Worm (Caenorhabditis elegans) whole organism, young adult: ENCODE data around the gene Y46G5A.7.
"Not testable (repeated sequence)": the region's sequence is repeated elsewhere in the genome, so short reads cannot be mapped to it uniquely, and the experiment has no call there.

Source experiments
- B0019.2 ChIP-seq: fragments of 200-800 bp; sonication (Bioruptor generic); conservative IDR thresholded peaks from 2 replicates; pipeline ENCODE4 v1.3.6; 2022; ENCODE audit warnings: missing genetic modification reagents, missing genetic modification characterization, missing compliant biosample characterization
- B0336.3 ChIP-seq: fragments of 200-800 bp; sonication (Bioruptor generic); IDR thresholded peaks from 2 replicates; pipeline ENCODE4 v1.3.6; 2022; ENCODE audit warnings: missing genetic modification characterization, missing compliant biosample characterization
- C06A6.2 ChIP-seq: fragments of 200-800 bp; sonication (Bioruptor generic); conservative IDR thresholded peaks from 2 replicates; pipeline ENCODE4 v1.3.6; 2022; ENCODE audit warnings: missing genetic modification characterization, missing compliant biosample characterization
- C17E4.6 ChIP-seq: fragments of 200-800 bp; sonication (Bioruptor generic); IDR thresholded peaks from 2 replicates; pipeline ENCODE4 v1.3.6; 2022; ENCODE audit warnings: missing genetic modification reagents, missing genetic modification characterization, missing compliant biosample characterization
- F49E8.2 ChIP-seq: sonication (generic microtip); optimal IDR thresholded peaks from 3 replicates; lab custom pipeline; 2017; ENCODE audit warnings: missing genetic modification characterization, mild to moderate bottlenecking, missing compliant biosample characterization, antibody characterized with exemption, moderate library complexity; ENCODE audit not compliant: insufficient read depth
- K12H6.12 ChIP-seq: fragments of 200-800 bp; sonication (Bioruptor generic); optimal IDR thresholded peaks from 2 replicates; lab custom pipeline; 2018; ENCODE audit warnings: mild to moderate bottlenecking, missing genetic modification characterization, missing compliant biosample characterization
- Y95B8A.8 ChIP-seq: fragments of 200-800 bp; sonication (Bioruptor generic); IDR thresholded peaks from 2 replicates; pipeline ENCODE4 v1.3.6; 2022; ENCODE audit warnings: missing genetic modification reagents, missing genetic modification characterization, missing compliant biosample characterization
- aptf-3 ChIP-seq: fragments of 200-800 bp; sonication (Bioruptor generic); IDR thresholded peaks from 2 replicates; pipeline ENCODE4 v1.3.6; 2022; ENCODE audit warnings: missing genetic modification characterization, missing compliant biosample characterization
- attf-5 ChIP-seq: fragments of 200-800 bp; sonication (Bioruptor generic); optimal IDR thresholded peaks from 2 replicates; lab custom pipeline; 2018; ENCODE audit warnings: mild to moderate bottlenecking, missing genetic modification characterization, missing compliant biosample characterization
- attf-6 ChIP-seq: fragments of 200-800 bp; sonication (Bioruptor generic); IDR thresholded peaks from 2 replicates; pipeline ENCODE4 v1.3.6; 2022; ENCODE audit warnings: missing genetic modification reagents, missing genetic modification characterization, missing compliant biosample characterization
- bed-1 ChIP-seq: fragments of 200-800 bp; sonication (Bioruptor generic); IDR thresholded peaks from 2 replicates; pipeline ENCODE4 v1.3.6; 2022; ENCODE audit warnings: missing genetic modification reagents, missing genetic modification characterization, missing compliant biosample characterization
- cebp-1 ChIP-seq, 2 experiments: fragments of 200-800 bp in 1 of 2; sonication (Bioruptor generic) in 1 of 2; sonication (generic microtip) in 1 of 2; IDR thresholded peaks in 1 of 2; optimal IDR thresholded peaks in 1 of 2; 2 replicates each; pipeline versions ENCODE4 v1.3.6 to Lab custom; 2017 to 2022; ENCODE audit warnings: missing compliant biosample characterization in 2 of 2, missing genetic modification characterization in 2 of 2, mild to moderate bottlenecking in 1 of 2, missing genetic modification reagents in 1 of 2, moderate library complexity in 1 of 2
- ceh-100 ChIP-seq: fragments of 200-800 bp; sonication (Bioruptor generic); IDR thresholded peaks from 2 replicates; pipeline ENCODE4 v1.3.6; 2022; ENCODE audit warnings: missing genetic modification reagents, missing genetic modification characterization, missing compliant biosample characterization
- ceh-40 ChIP-seq: fragments of 200-800 bp; sonication (Bioruptor generic); IDR thresholded peaks from 2 replicates; pipeline ENCODE4 v1.3.6; 2022; ENCODE audit warnings: missing genetic modification characterization, missing compliant biosample characterization
- ceh-91 ChIP-seq: fragments of 200-800 bp; sonication (Bioruptor generic); IDR thresholded peaks from 2 replicates; pipeline ENCODE4 v1.3.6; 2022; ENCODE audit warnings: missing genetic modification reagents, missing genetic modification characterization, missing compliant biosample characterization
- chd-7 ChIP-seq: sonication (generic microtip); optimal IDR thresholded peaks from 2 replicates; lab custom pipeline; 2016; ENCODE audit warnings: mild to moderate bottlenecking, missing genetic modification characterization, moderate library complexity, missing compliant biosample characterization
- dpl-1 ChIP-seq: fragments of 150-350 bp; optimal IDR thresholded peaks from 2 replicates; lab custom pipeline; 2014; ENCODE audit warnings: missing biosample characterization, missing genetic modification reagents, missing genetic modification characterization
- fkh-3 ChIP-seq: sonication (generic microtip); optimal IDR thresholded peaks from 2 replicates; lab custom pipeline; 2016; ENCODE audit warnings: mild to moderate bottlenecking, missing genetic modification characterization, missing compliant biosample characterization
- gei-17 ChIP-seq: fragments of 200-800 bp; sonication (Bioruptor generic); optimal IDR thresholded peaks from 2 replicates; lab custom pipeline; 2018; ENCODE audit warnings: mild to moderate bottlenecking, missing genetic modification characterization, missing compliant biosample characterization
- hlh-12 ChIP-seq: sonication (generic microtip); optimal IDR thresholded peaks from 2 replicates; lab custom pipeline; 2016; ENCODE audit warnings: missing genetic modification characterization, missing compliant biosample characterization
- hmg-1.2 ChIP-seq: fragments of 200-800 bp; sonication (Bioruptor generic); IDR thresholded peaks from 2 replicates; pipeline ENCODE4 v1.3.6; 2022; ENCODE audit warnings: missing genetic modification reagents, missing genetic modification characterization, missing compliant biosample characterization
- lag-1 ChIP-seq: fragments of 200-800 bp; sonication (Bioruptor generic); IDR thresholded peaks from 2 replicates; pipeline ENCODE4 v1.3.6; 2022; ENCODE audit warnings: missing genetic modification reagents, missing genetic modification characterization, missing compliant biosample characterization
- lin-26 ChIP-seq: fragments of 200-800 bp; sonication (Bioruptor generic); IDR thresholded peaks from 2 replicates; pipeline ENCODE4 v1.3.6; 2022; ENCODE audit warnings: missing genetic modification reagents, missing genetic modification characterization, missing compliant biosample characterization
- lin-54 ChIP-seq: fragments of 200-800 bp; sonication (Bioruptor generic); optimal IDR thresholded peaks from 2 replicates; lab custom pipeline; 2018; ENCODE audit warnings: mild to moderate bottlenecking, missing genetic modification characterization, missing compliant biosample characterization
- lsl-1 ChIP-seq: fragments of 200-800 bp; sonication (Bioruptor generic); optimal IDR thresholded peaks from 2 replicates; lab custom pipeline; 2018; ENCODE audit warnings: mild to moderate bottlenecking, missing genetic modification characterization, moderate library complexity, missing compliant biosample characterization
- lsy-27 ChIP-seq: sonication (generic microtip); optimal IDR thresholded peaks from 2 replicates; lab custom pipeline; 2017; ENCODE audit warnings: missing genetic modification characterization, mild to moderate bottlenecking, missing compliant biosample characterization, antibody characterized with exemption, missing genotype, borderline replicate concordance; ENCODE audit not compliant: insufficient read depth
- madf-3 ChIP-seq: fragments of 200-800 bp; sonication (Bioruptor generic); IDR thresholded peaks from 2 replicates; pipeline ENCODE4 v1.3.6; 2022; ENCODE audit warnings: missing genetic modification reagents, missing genetic modification characterization, missing compliant biosample characterization
- madf-8 ChIP-seq: fragments of 200-800 bp; sonication (Bioruptor generic); conservative IDR thresholded peaks from 2 replicates; pipeline ENCODE4 v1.3.6; 2022; ENCODE audit warnings: missing genetic modification reagents, missing genetic modification characterization, missing compliant biosample characterization
- mes-4 ChIP-seq: sonication (generic microtip); optimal IDR thresholded peaks from 2 replicates; lab custom pipeline; 2016; ENCODE audit warnings: missing genotype, missing genetic modification characterization, missing compliant biosample characterization
- nhr-120 ChIP-seq: fragments of 200-800 bp; sonication (Bioruptor generic); IDR thresholded peaks from 2 replicates; pipeline ENCODE4 v1.3.6; 2022; ENCODE audit warnings: missing genetic modification characterization, missing compliant biosample characterization
- nhr-80 ChIP-seq: sonication (generic microtip); optimal IDR thresholded peaks from 2 replicates; lab custom pipeline; 2016; ENCODE audit warnings: missing genetic modification characterization, missing compliant biosample characterization
- pbrm-1 ChIP-seq: fragments of 200-800 bp; sonication (Bioruptor generic); IDR thresholded peaks from 2 replicates; pipeline ENCODE4 v1.3.6; 2022; ENCODE audit warnings: missing genetic modification reagents, missing genetic modification characterization, missing compliant biosample characterization
- rcor-1 ChIP-seq: fragments of 200-800 bp; sonication (Bioruptor generic); IDR thresholded peaks from 2 replicates; pipeline ENCODE4 v1.3.6; 2022; ENCODE audit warnings: missing genetic modification reagents, missing genetic modification characterization, missing compliant biosample characterization
- rec-8 ChIP-seq, 2 experiments: sonication (generic microtip); optimal IDR thresholded peaks; 2 replicates each; lab custom pipeline; 2016; ENCODE audit warnings: mild to moderate bottlenecking in 2 of 2, missing genetic modification characterization in 2 of 2, missing genetic modification reagents in 2 of 2, missing genotype in 2 of 2, missing biosample characterization in 1 of 2, missing compliant biosample characterization in 1 of 2, moderate library complexity in 1 of 2
- rpc-1 ChIP-seq, 2 experiments: fragments of 150-350 bp in 1 of 2; sonication (generic microtip) in 1 of 2; optimal IDR thresholded peaks; 2 replicates each; lab custom pipeline; 2014 to 2018; ENCODE audit warnings: missing biosample characterization in 1 of 2, missing genetic modification characterization in 1 of 2, missing genetic modification reagents in 1 of 2, missing genotype in 1 of 2
- sea-2 ChIP-seq: fragments of 200-800 bp; sonication (Bioruptor generic); IDR thresholded peaks from 2 replicates; pipeline ENCODE4 v1.3.6; 2022; ENCODE audit warnings: missing genetic modification characterization, missing compliant biosample characterization
- tlf-1 ChIP-seq: fragments of 200-800 bp; sonication (Bioruptor generic); optimal IDR thresholded peaks from 2 replicates; lab custom pipeline; 2018; ENCODE audit warnings: mild to moderate bottlenecking, missing genetic modification characterization, missing compliant biosample characterization
- unc-130 ChIP-seq: sonication (generic microtip); optimal IDR thresholded peaks from 2 replicates; lab custom pipeline; 2016; ENCODE audit warnings: missing genetic modification reagents, missing genetic modification characterization, missing compliant biosample characterization
- zim-3 ChIP-seq: sonication (generic microtip); optimal IDR thresholded peaks from 2 replicates; lab custom pipeline; 2017; ENCODE audit warnings: mild to moderate bottlenecking, missing genetic modification characterization, moderate library complexity, missing compliant biosample characterization
- ztf-28 ChIP-seq: fragments of 200-800 bp; sonication (Bioruptor generic); IDR thresholded peaks from 2 replicates; pipeline ENCODE4 v1.3.6; 2022; ENCODE audit warnings: missing genetic modification reagents, missing genetic modification characterization, missing compliant biosample characterization
- ztf-3 ChIP-seq: fragments of 200-800 bp; sonication (Bioruptor generic); optimal IDR thresholded peaks from 2 replicates; lab custom pipeline; 2018; ENCODE audit warnings: mild to moderate bottlenecking, missing genetic modification characterization, missing compliant biosample characterization

Gene Y46G5A.7

DNA sequence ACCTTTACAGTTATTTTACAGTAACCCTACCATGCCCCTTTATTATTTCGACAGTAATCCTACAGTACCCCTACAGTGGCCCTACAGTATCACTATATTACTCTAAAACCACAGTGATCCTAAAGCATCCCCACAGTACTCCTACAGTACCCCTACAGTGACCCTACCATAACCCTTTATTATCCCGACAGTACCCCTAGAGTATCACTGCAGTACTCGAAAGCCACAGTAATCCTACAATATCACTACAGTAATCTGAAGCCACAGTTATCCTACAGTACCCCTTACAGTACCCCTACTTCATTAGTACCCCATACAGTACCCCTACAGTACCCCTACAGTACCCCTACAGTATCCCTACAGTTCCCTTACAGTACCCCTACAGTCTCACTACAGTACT lies 8.3 kb upstream of the Y46G5A.7 start:
- TF ChIP-seq B0019.2 (GFP tag; lab: Robert Waterston, UW) (0 out of 2 replicates have a peak, but pooled peaks have one; percentile 18), gei-17 (GFP tag; lab: Kevin White, UChicago) (no peak), sea-2 (GFP tag; lab: Robert Waterston, UW) (no peak), hmg-1.2 (GFP tag; lab: Robert Waterston, UW) (no peak), dpl-1 (GFP tag; lab: Kevin White, UChicago) (no peak), chd-7 (tag; lab: Kevin White, UChicago) (no peak), ztf-28 (no peak), Y95B8A.8 (GFP tag; lab: Robert Waterston, UW) (no peak), nhr-120 (GFP tag; lab: Robert Waterston, UW) (no peak)
- TF ChIP-seq, all 124 proteins: peak for 1

DNA sequence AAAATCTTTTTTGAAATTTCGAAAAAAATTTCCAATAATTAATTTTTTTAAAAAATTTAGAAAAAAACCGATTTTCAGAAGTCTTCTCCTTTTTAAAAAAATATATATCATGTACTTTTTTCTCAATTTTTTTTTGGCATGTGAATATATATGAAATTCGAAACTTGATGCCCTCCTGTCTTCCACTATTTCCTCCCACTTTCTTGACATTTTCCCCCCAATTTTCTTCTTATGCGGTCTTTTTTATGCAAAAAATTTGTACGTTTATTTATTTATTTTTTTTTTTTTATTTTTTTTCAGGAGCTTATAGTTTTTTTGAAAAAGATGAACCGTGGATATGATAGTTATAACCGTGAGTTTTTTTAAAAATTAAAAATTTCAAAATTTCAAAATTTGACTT lies 4.4 kb upstream of the Y46G5A.7 start, which contains the start of gene cnp-2:
TSS of gene cnp-2 (plus strand) at position 301 of the 400 bp plus-strand sequence.
- TF ChIP-seq ztf-3 (no peak), B0336.3 (GFP tag; lab: Robert Waterston, UW) (no peak), lag-1 (GFP tag; lab: Robert Waterston, UW) (no peak), unc-130 (GFP tag; lab: Kevin White, UChicago) (no peak), lsy-27 (tag; lab: Kevin White, UChicago) (no peak), madf-3 (no peak), rec-8 (tag; optimal IDR thresholded peaks at IDR 0.05; lab: Kevin White, UChicago) (no peak), lsl-1 (no peak), pbrm-1 (GFP tag; lab: Robert Waterston, UW) (no peak), cebp-1 (GFP tag; IDR thresholded peaks at IDR 0.05; lab: Robert Waterston, UW) (no peak), cebp-1 (tag; optimal IDR thresholded peaks at IDR 0.05; lab: Kevin White, UChicago) (no peak), aptf-3 (GFP tag; lab: Robert Waterston, UW) (no peak), rpc-1 (optimal IDR thresholded peaks at IDR 0.05; lab: Kevin White, UChicago) (no peak), rpc-1 (tag; optimal IDR thresholded peaks at IDR 0.05; lab: Kevin White, UChicago) (no peak), zim-3 (tag; lab: Kevin White, UChicago) (no peak), F49E8.2 (tag; lab: Kevin White, UChicago) (no peak), nhr-80 (no peak)

DNA sequence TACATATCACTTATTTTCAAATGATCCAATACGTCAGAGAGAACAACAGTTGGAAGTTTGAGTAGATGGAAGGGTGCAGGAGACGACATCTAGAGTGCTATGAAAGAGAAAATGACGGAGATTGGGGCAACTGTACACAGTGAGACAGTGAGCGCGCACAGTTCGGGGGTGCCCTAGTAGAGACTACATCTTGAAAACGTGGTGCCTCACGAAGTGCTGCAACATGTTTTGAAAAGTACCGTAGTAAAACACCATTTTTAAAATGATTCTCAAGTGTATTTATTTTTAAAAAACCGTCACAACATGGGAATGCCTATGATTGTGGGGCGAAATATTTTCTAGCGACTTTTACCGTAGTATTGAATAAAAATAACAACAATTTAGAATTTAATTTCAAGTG lies 2.4 kb downstream of the Y46G5A.7 start, which contains the start of gene Y46G5A.39:
TSS of gene Y46G5A.39 (minus strand) at position 101 of the 400 bp plus-strand sequence.
- TF ChIP-seq attf-5; K12H6.12 (tag; lab: Kevin White, UChicago); attf-6: not testable (repeated sequence)
- TF ChIP-seq, all 124 proteins: peak for 0; not testable (repeated sequence) for 124

DNA sequence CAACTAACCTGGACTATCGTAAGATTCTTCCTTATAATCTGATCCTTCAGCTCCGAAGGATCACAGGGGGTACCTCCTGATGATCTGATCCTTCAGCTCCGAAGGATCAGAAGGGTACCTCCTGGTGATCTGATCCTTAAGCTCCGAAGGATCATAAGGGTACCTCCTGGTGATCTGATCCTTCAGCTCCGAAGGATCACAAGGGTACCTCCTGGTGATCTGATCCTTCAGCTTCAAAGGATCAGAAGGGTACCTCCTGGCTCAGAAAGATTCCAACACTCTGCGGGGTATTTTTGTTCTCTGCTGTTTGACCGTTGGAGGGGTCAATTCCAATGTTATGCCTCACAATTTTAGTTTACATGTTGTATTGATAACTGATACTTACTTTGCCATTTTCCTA lies 6.4 kb downstream of the Y46G5A.7 start:
- TF ChIP-seq nhr-120 (GFP tag; lab: Robert Waterston, UW) (0 out of 2 replicates have a peak, but pooled peaks have one; percentile 83), bed-1 (GFP tag; lab: Robert Waterston, UW) (0 out of 2 replicates have a peak, but pooled peaks have one; percentile 75), rcor-1 (peak; percentile 61; the same call in 1 of the 2 replicates), lin-26 (GFP tag; lab: Robert Waterston, UW) (peak; percentile 64; the same call in 1 of the 2 replicates)

DNA sequence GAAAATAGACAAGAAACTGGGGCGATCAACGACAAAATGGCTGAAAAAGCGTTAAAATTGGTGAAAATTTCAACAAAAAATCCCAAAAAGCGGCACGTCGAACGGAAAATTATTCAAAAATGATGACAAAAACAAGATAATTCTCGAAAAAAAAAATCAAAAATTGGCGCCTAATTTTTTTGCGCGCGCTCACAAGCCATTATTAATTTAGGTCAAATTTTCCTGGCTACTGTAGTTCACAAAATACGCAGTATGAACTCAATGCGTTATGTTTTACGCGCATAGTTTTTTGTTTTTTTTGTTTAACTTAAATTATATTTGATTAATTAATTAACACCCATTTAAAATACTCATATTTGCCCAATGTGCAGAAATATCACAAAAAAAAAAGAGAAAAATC lies 16.8 kb downstream of the Y46G5A.7 start:
- no peak for TF ChIP-seq chd-7 (tag; lab: Kevin White, UChicago)
- peak; percentile 81 for TF ChIP-seq lin-54 (GFP tag; lab: Kevin White, UChicago)
- TF ChIP-seq mes-4 = no peak
- peak; percentile 77 for TF ChIP-seq tlf-1
- no peak for TF ChIP-seq ceh-40 (GFP tag; lab: Robert Waterston, UW)
- TF ChIP-seq rpc-1 (optimal IDR thresholded peaks at IDR 0.05; lab: Kevin White, UChicago) = no peak
- no peak for TF ChIP-seq rpc-1 (tag; optimal IDR thresholded peaks at IDR 0.05; lab: Kevin White, UChicago)
- peak; percentile 96 for TF ChIP-seq ceh-91
- TF ChIP-seq ceh-100 (GFP tag; lab: Robert Waterston, UW) = peak; percentile 57; the same call in 1 of the 2 replicates
- no peak for TF ChIP-seq fkh-3 (tag; lab: Kevin White, UChicago)
- peak; percentile 58; the same call in 1 of the 2 replicates for TF ChIP-seq C17E4.6 (GFP tag; lab: Robert Waterston, UW)
- TF ChIP-seq madf-8 (GFP tag; lab: Robert Waterston, UW) = peak; percentile 94
- TF ChIP-seq hlh-12 (tag; lab: Kevin White, UChicago) = no peak
- no peak for TF ChIP-seq C06A6.2 (GFP tag; lab: Robert Waterston, UW)
